2 worm cellular contexts compared by ENCODE assay signal in genomic region chrX:14661918-14662317, ce11.
TF ChIP-seq lines count a peak whose summit lies in the region.

No protein-coding gene starts in this region.

TF ChIP-seq in whole organism, L1 larva, 84 proteins besides CTCF, POLR2A, EP300 and RAD21:
- TF ChIP-seq nhr-76 (tag; optimal IDR thresholded peaks at IDR 0.05; lab: Kevin White, UChicago), result no peak
- no peak for TF ChIP-seq nhr-71 (tag; optimal IDR thresholded peaks at IDR 0.05; lab: Kevin White, UChicago)
- TF ChIP-seq aha-1 (tag; optimal IDR thresholded peaks at IDR 0.05; lab: Kevin White, UChicago), result no peak
- peak; percentile 65 for TF ChIP-seq snpc-4 (tag; optimal IDR thresholded peaks at IDR 0.05; lab: Kevin White, UChicago)

TF ChIP-seq in whole organism, young adult, 124 proteins besides CTCF, POLR2A, EP300 and RAD21:
- no peak for TF ChIP-seq egl-44 (GFP tag; IDR thresholded peaks at IDR 0.05; lab: Robert Waterston, UW)
- no peak for TF ChIP-seq snpc-4 (GFP tag; optimal IDR thresholded peaks at IDR 0.05; lab: Kevin White, UChicago)
- TF ChIP-seq snpc-4 (tag; optimal IDR thresholded peaks at IDR 0.05; lab: Kevin White, UChicago), result peak in 2 of 4 experiments; percentile 73 to 79
- TF ChIP-seq egrh-3 (GFP tag; IDR thresholded peaks at IDR 0.05; lab: Robert Waterston, UW), result no peak
- no peak for TF ChIP-seq B0019.2 (GFP tag; conservative IDR thresholded peaks at IDR 0.05; lab: Robert Waterston, UW)
- TF ChIP-seq F37B4.10 (GFP tag; IDR thresholded peaks at IDR 0.05; lab: Robert Waterston, UW), result 0 out of 2 replicates have a peak, but pooled peaks have one; percentile 62
- no peak for TF ChIP-seq ztf-3 (GFP tag; optimal IDR thresholded peaks at IDR 0.05; lab: Kevin White, UChicago)
- TF ChIP-seq aptf-2 (GFP tag; conservative IDR thresholded peaks at IDR 0.05; lab: Robert Waterston, UW), result no peak
- peak; percentile 27 for TF ChIP-seq snpc-1.1 (tag; optimal IDR thresholded peaks at IDR 0.05; lab: Kevin White, UChicago; ENCODE audit: insufficient read depth)
- no peak for TF ChIP-seq F23B12.7 (tag; optimal IDR thresholded peaks at IDR 0.05; lab: Kevin White, UChicago; ENCODE audit: insufficient read depth)
- no peak for TF ChIP-seq K12H6.12 (tag; optimal IDR thresholded peaks at IDR 0.05; lab: Kevin White, UChicago)
TF ChIP-seq in whole organism, young adult: peak in this region for 3.
